Worm (Caenorhabditis elegans) whole organism, young adult: ENCODE data around the gene Y51H4A.24.
"Not testable (repeated sequence)": the region's sequence is repeated elsewhere in the genome, so short reads cannot be mapped to it uniquely, and the experiment has no call there.

Source experiments
- B0035.1 ChIP-seq: sonication (generic microtip); optimal IDR thresholded peaks from 2 replicates; lab custom pipeline; 2016; ENCODE audit warnings: missing genetic modification characterization, mild to moderate bottlenecking, missing compliant biosample characterization, missing genotype, missing genetic modification reagents
- B0336.3 ChIP-seq: fragments of 200-800 bp; sonication (Bioruptor generic); IDR thresholded peaks from 2 replicates; pipeline ENCODE4 v1.3.6; 2022; ENCODE audit warnings: missing genetic modification characterization, missing compliant biosample characterization
- C06A6.2 ChIP-seq: fragments of 200-800 bp; sonication (Bioruptor generic); conservative IDR thresholded peaks from 2 replicates; pipeline ENCODE4 v1.3.6; 2022; ENCODE audit warnings: missing genetic modification characterization, missing compliant biosample characterization
- F23B12.7 ChIP-seq: sonication (generic microtip); optimal IDR thresholded peaks from 2 replicates; lab custom pipeline; 2017; ENCODE audit warnings: missing genetic modification characterization, mild to moderate bottlenecking, missing compliant biosample characterization, antibody characterized with exemption, moderate library complexity; ENCODE audit not compliant: insufficient read depth
- F37B4.10 ChIP-seq: fragments of 200-800 bp; sonication (Bioruptor generic); IDR thresholded peaks from 2 replicates; pipeline ENCODE4 v1.3.6; 2022; ENCODE audit warnings: missing genetic modification characterization, missing compliant biosample characterization
- F57A8.1 ChIP-seq: fragments of 200-800 bp; sonication (Bioruptor generic); optimal IDR thresholded peaks from 2 replicates; lab custom pipeline; 2018; ENCODE audit warnings: mild to moderate bottlenecking, missing genetic modification characterization, moderate library complexity, missing compliant biosample characterization
- F57C9.4 ChIP-seq: sonication (generic microtip); optimal IDR thresholded peaks from 2 replicates; lab custom pipeline; 2017; ENCODE audit warnings: mild to moderate bottlenecking, missing genetic modification characterization, missing compliant biosample characterization
- Y53G8AR.9 ChIP-seq: fragments of 200-800 bp; sonication (Bioruptor generic); conservative IDR thresholded peaks from 2 replicates; pipeline ENCODE4 v1.3.6; 2022; ENCODE audit warnings: missing genetic modification reagents, missing genetic modification characterization, missing compliant biosample characterization
- Y95B8A.8 ChIP-seq: fragments of 200-800 bp; sonication (Bioruptor generic); IDR thresholded peaks from 2 replicates; pipeline ENCODE4 v1.3.6; 2022; ENCODE audit warnings: missing genetic modification reagents, missing genetic modification characterization, missing compliant biosample characterization
- aptf-2 ChIP-seq: fragments of 200-800 bp; sonication (Bioruptor generic); conservative IDR thresholded peaks from 2 replicates; pipeline ENCODE4 v1.3.6; 2022; ENCODE audit warnings: missing genetic modification reagents, missing genetic modification characterization, missing compliant biosample characterization
- attf-3 ChIP-seq: fragments of 200-800 bp; sonication (Bioruptor generic); conservative IDR thresholded peaks from 2 replicates; pipeline ENCODE4 v1.3.6; 2022; ENCODE audit warnings: missing genetic modification reagents, missing genetic modification characterization, missing compliant biosample characterization
- attf-6 ChIP-seq: fragments of 200-800 bp; sonication (Bioruptor generic); IDR thresholded peaks from 2 replicates; pipeline ENCODE4 v1.3.6; 2022; ENCODE audit warnings: missing genetic modification reagents, missing genetic modification characterization, missing compliant biosample characterization
- cebp-1 ChIP-seq, 2 experiments: fragments of 200-800 bp in 1 of 2; sonication (Bioruptor generic) in 1 of 2; sonication (generic microtip) in 1 of 2; IDR thresholded peaks in 1 of 2; optimal IDR thresholded peaks in 1 of 2; 2 replicates each; pipeline versions ENCODE4 v1.3.6 to Lab custom; 2017 to 2022; ENCODE audit warnings: missing compliant biosample characterization in 2 of 2, missing genetic modification characterization in 2 of 2, mild to moderate bottlenecking in 1 of 2, missing genetic modification reagents in 1 of 2, moderate library complexity in 1 of 2
- ceh-27 ChIP-seq: fragments of 200-800 bp; sonication (Bioruptor generic); optimal IDR thresholded peaks from 2 replicates; lab custom pipeline; 2018; ENCODE audit warnings: mild to moderate bottlenecking, missing genetic modification characterization, moderate library complexity, missing compliant biosample characterization
- dpff-1 ChIP-seq: sonication (generic microtip); optimal IDR thresholded peaks from 2 replicates; lab custom pipeline; 2017; ENCODE audit warnings: mild to moderate bottlenecking, missing genetic modification characterization, missing compliant biosample characterization
- egl-44 ChIP-seq: fragments of 200-800 bp; sonication (Bioruptor generic); IDR thresholded peaks from 2 replicates; pipeline ENCODE4 v1.3.6; 2022; ENCODE audit warnings: missing genetic modification reagents, missing genetic modification characterization, missing compliant biosample characterization
- ekl-4 ChIP-seq: fragments of 200-800 bp; sonication (Bioruptor generic); IDR thresholded peaks from 2 replicates; pipeline ENCODE4 v1.3.6; 2022; ENCODE audit warnings: missing genetic modification reagents, missing genetic modification characterization, missing compliant biosample characterization
- hmg-1.2 ChIP-seq: fragments of 200-800 bp; sonication (Bioruptor generic); IDR thresholded peaks from 2 replicates; pipeline ENCODE4 v1.3.6; 2022; ENCODE audit warnings: missing genetic modification reagents, missing genetic modification characterization, missing compliant biosample characterization
- hrde-1 ChIP-seq: sonication (generic microtip); optimal IDR thresholded peaks from 2 replicates; lab custom pipeline; 2016; ENCODE audit warnings: missing genetic modification characterization, mild to moderate bottlenecking, missing compliant biosample characterization, moderate library complexity, missing genotype, missing genetic modification reagents, borderline replicate concordance
- lin-40 ChIP-seq: sonication (generic microtip); optimal IDR thresholded peaks from 2 replicates; lab custom pipeline; 2016; ENCODE audit warnings: missing genetic modification characterization, mild to moderate bottlenecking, missing compliant biosample characterization, missing genotype, missing genetic modification reagents
- madf-10 ChIP-seq: sonication (generic microtip); optimal IDR thresholded peaks from 2 replicates; lab custom pipeline; 2016; ENCODE audit warnings: mild to moderate bottlenecking, missing genetic modification characterization, missing compliant biosample characterization
- mel-28 ChIP-seq: sonication (generic microtip); optimal IDR thresholded peaks from 2 replicates; lab custom pipeline; 2016; ENCODE audit warnings: borderline replicate concordance, mild to moderate bottlenecking, missing genetic modification characterization, missing compliant biosample characterization
- nfyb-1 ChIP-seq: fragments of 200-800 bp; sonication (Bioruptor generic); IDR thresholded peaks from 2 replicates; pipeline ENCODE4 v1.3.6; 2022; ENCODE audit warnings: missing genetic modification reagents, missing genetic modification characterization, missing compliant biosample characterization
- nhr-120 ChIP-seq: fragments of 200-800 bp; sonication (Bioruptor generic); IDR thresholded peaks from 2 replicates; pipeline ENCODE4 v1.3.6; 2022; ENCODE audit warnings: missing genetic modification characterization, missing compliant biosample characterization
- rcor-1 ChIP-seq: fragments of 200-800 bp; sonication (Bioruptor generic); IDR thresholded peaks from 2 replicates; pipeline ENCODE4 v1.3.6; 2022; ENCODE audit warnings: missing genetic modification reagents, missing genetic modification characterization, missing compliant biosample characterization
- repo-1 ChIP-seq: sonication (generic microtip); optimal IDR thresholded peaks from 2 replicates; lab custom pipeline; 2017; ENCODE audit warnings: mild to moderate bottlenecking, missing genetic modification characterization, missing compliant biosample characterization
- snpc-1.3 ChIP-seq: sonication (generic microtip); optimal IDR thresholded peaks from 2 replicates; lab custom pipeline; 2017; ENCODE audit warnings: missing genetic modification characterization, mild to moderate bottlenecking, missing compliant biosample characterization, antibody characterized with exemption, moderate library complexity, missing genotype, missing genetic modification reagents; ENCODE audit not compliant: insufficient read depth
- snpc-3.4 ChIP-seq: sonication (generic microtip); optimal IDR thresholded peaks from 2 replicates; lab custom pipeline; 2017; ENCODE audit warnings: missing genetic modification characterization, mild to moderate bottlenecking, missing compliant biosample characterization, antibody characterized with exemption, moderate library complexity, missing genotype, missing genetic modification reagents
- snpc-4 ChIP-seq, 5 experiments: fragments of 150-350 bp in 1 of 5; sonication (generic microtip) in 4 of 5; optimal IDR thresholded peaks; 2 replicates each; lab custom pipeline; 2014 to 2018; ENCODE audit warnings: missing genetic modification characterization in 5 of 5, missing biosample characterization in 3 of 5, antibody characterized with exemption in 2 of 5, mild to moderate bottlenecking in 2 of 5, missing compliant biosample characterization in 2 of 5, missing genotype in 2 of 5, moderate library complexity in 2 of 5, missing genetic modification reagents in 1 of 5
- tbp1 ChIP-seq: fragments of 200-800 bp; sonication (Bioruptor generic); optimal IDR thresholded peaks from 2 replicates; lab custom pipeline; 2018; ENCODE audit warnings: mild to moderate bottlenecking, missing genetic modification characterization, missing compliant biosample characterization
- unc-130 ChIP-seq: sonication (generic microtip); optimal IDR thresholded peaks from 2 replicates; lab custom pipeline; 2016; ENCODE audit warnings: missing genetic modification reagents, missing genetic modification characterization, missing compliant biosample characterization
- xnd-1 ChIP-seq: sonication (generic microtip); optimal IDR thresholded peaks from 2 replicates; lab custom pipeline; 2016; ENCODE audit warnings: missing genotype, missing genetic modification reagents, missing genetic modification characterization, missing compliant biosample characterization
- zim-3 ChIP-seq: sonication (generic microtip); optimal IDR thresholded peaks from 2 replicates; lab custom pipeline; 2017; ENCODE audit warnings: mild to moderate bottlenecking, missing genetic modification characterization, moderate library complexity, missing compliant biosample characterization
- ztf-18 ChIP-seq: sonication (generic microtip); optimal IDR thresholded peaks from 2 replicates; lab custom pipeline; 2016; ENCODE audit warnings: missing genotype, mild to moderate bottlenecking, missing genetic modification characterization, missing compliant biosample characterization
- ztf-22 ChIP-seq: fragments of 200-800 bp; sonication (Bioruptor generic); optimal IDR thresholded peaks from 2 replicates; lab custom pipeline; 2018; ENCODE audit warnings: mild to moderate bottlenecking, missing genetic modification characterization, moderate library complexity, missing compliant biosample characterization
- ztf-26 ChIP-seq: sonication (generic microtip); optimal IDR thresholded peaks from 2 replicates; lab custom pipeline; 2017; ENCODE audit warnings: missing genetic modification characterization, missing compliant biosample characterization

Y51H4A.24 gene

DNA sequence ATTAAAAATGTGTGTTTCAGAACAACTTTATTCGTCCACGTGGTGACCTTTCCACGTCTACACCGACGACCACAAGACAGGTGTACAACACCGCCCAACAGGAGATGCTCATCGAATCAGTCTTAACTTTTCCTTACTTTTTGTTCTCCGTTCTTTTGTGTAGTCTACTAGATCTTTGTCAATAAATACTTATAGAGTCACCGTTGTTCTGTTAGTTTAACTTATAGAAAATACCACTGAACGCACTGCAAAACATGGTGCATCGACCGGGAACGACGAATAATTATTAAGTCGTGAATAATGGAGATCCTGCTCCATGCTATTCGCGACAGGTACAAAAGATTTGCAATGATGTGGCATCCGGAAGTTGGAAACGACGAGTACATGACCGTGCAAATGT lies 18.1 kb downstream of the Y51H4A.24 start, which contains the start of gene Y51H4A.23:
TSS of gene Y51H4A.23 (plus strand) at position 301 of the 400 bp plus-strand sequence.
- not testable (repeated sequence) for TF ChIP-seq mel-28; lin-40 (tag; lab: Kevin White, UChicago); snpc-4 (GFP tag; optimal IDR thresholded peaks at IDR 0.05; lab: Kevin White, UChicago); snpc-4 (tag; optimal IDR thresholded peaks at IDR 0.05; lab: Kevin White, UChicago)

DNA sequence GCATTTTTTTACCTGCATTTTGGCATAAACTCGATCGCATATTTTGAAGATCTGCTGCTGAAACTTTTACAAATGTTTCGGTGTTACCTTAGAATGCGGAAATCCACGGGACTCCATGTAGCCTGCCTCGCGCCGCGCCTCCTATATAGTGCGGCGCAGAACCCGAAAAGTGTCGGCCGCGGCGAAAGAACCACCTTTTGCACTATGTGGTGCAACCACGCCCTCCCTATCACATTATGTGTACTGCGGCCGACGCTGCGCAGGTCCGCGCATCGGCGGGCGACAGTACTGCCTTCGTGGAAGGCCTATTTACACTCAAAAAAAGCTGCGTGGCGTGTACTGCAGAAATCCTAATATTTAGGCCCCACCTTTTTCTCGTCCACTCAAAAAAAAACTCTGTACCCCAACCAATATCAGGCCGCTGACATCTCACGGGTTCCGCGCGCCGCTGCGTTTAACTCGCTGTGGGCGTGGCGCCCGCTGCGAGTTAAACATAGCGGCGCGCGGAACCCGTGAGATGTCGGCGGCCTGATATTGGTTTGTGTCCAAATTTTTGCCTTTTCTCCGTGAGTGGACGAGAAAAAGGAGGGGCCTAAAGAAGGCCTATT lies 18.6 kb downstream of the Y51H4A.24 start:
- TF ChIP-seq attf-6 (GFP tag; lab: Robert Waterston, UW) = 0 out of 2 replicates have a peak, but pooled peaks have one; percentile 46
- TF ChIP-seq ztf-26 (tag; lab: Kevin White, UChicago) = no peak
- no peak for TF ChIP-seq snpc-4 (GFP tag; optimal IDR thresholded peaks at IDR 0.05; lab: Kevin White, UChicago)
- peak in 3 of 4 experiments; percentile 26 to 91 (median 59) for TF ChIP-seq snpc-4 (tag; optimal IDR thresholded peaks at IDR 0.05; lab: Kevin White, UChicago)
- TF ChIP-seq hrde-1 (tag; lab: Kevin White, UChicago) = no peak

DNA sequence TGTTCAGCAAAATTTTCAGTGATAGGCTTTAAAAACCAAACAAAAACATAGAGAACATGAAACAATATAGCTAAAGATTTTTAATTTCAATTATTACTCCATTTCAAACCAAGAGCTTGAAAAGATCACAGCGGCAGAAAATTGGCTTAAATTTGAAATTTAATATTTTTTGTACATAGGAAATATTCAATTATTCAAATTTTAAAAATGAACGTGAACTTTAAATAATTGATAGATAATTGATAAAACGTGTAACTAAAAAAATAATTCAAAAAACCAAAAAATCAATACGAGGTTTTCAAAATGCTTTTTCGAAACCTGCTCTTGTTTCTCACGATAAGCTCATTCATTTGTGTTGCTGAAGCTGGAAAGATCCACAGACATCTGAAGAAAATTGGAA lies 20.3 kb downstream of the Y51H4A.24 start, which contains the start of gene Y51H4A.22:
TSS of gene Y51H4A.22 (plus strand) at position 301 of the 400 bp plus-strand sequence.
- TF ChIP-seq snpc-3.4 (tag; lab: Kevin White, UChicago) (no peak), B0336.3 (GFP tag; lab: Robert Waterston, UW) (no peak), cebp-1 (GFP tag; IDR thresholded peaks at IDR 0.05; lab: Robert Waterston, UW) (no peak), cebp-1 (tag; optimal IDR thresholded peaks at IDR 0.05; lab: Kevin White, UChicago) (no peak), hmg-1.2 (GFP tag; lab: Robert Waterston, UW) (no peak), xnd-1 (tag; lab: Kevin White, UChicago) (no peak), B0035.1 (tag; lab: Kevin White, UChicago) (no peak), egl-44 (no peak), F57C9.4 (no peak), ekl-4 (no peak)
- TF ChIP-seq, all 124 proteins: peak for 0

DNA sequence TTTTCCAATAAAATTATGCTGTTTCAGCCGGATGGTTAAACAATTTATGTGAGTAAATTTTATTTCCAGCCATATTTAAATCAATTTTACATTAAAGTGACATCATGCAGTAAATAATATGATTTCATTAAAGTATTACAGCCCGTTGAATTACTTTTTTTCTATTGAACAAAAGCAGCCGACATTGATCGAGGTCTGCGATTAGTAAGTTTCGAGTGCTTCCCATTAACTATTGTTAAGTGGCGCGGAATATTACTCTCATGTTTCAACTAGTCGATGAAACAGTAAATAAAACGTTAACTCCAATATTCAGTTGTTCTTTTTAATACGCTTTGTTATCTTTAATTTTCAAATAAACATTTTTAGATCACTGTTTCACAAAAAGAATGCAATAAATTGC lies 22.0 kb downstream of the Y51H4A.24 start:
- TF ChIP-seq nfyb-1 (GFP tag; lab: Robert Waterston, UW) (no peak), C06A6.2 (GFP tag; lab: Robert Waterston, UW) (no peak), aptf-2 (GFP tag; lab: Robert Waterston, UW) (no peak), rcor-1 (GFP tag; lab: Robert Waterston, UW) (no peak), F57A8.1 (no peak), Y95B8A.8 (no peak), snpc-4 (GFP tag; optimal IDR thresholded peaks at IDR 0.05; lab: Kevin White, UChicago) (no peak), snpc-4 (tag; optimal IDR thresholded peaks at IDR 0.05; lab: Kevin White, UChicago) (peak in 3 of 4 experiments; percentile 27 to 72 (median 58)), attf-6 (GFP tag; lab: Robert Waterston, UW) (peak; percentile 75; the same call in 1 of the 2 replicates), tbp1 (GFP tag; lab: Kevin White, UChicago) (no peak), zim-3 (tag; lab: Kevin White, UChicago) (no peak), nhr-120 (no peak), dpff-1 (tag; lab: Kevin White, UChicago) (no peak), egl-44 (no peak), unc-130 (no peak), Y53G8AR.9 (no peak)
- TF ChIP-seq, all 124 proteins: peak for 2

DNA sequence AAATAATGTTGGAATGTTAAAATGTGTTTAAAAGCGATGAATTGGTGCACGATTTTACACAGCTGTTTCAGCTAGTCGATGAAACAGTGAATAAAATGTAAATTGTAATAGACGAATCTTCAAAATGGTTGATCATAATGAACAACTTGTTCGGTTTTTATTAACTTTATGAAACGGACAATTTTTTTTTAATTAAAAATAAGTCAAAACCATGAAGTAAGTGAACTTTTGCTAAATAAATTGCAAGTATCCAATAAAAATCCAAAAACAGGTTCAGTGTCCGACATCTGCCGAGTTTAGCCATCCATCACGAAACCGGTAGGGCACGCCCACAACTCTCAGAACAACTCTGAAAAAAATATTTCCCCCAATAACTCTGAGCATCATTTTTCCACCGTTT lies 30.4 kb downstream of the Y51H4A.24 start:
- TF ChIP-seq snpc-4 (GFP tag; optimal IDR thresholded peaks at IDR 0.05; lab: Kevin White, UChicago) (no peak), snpc-4 (tag; optimal IDR thresholded peaks at IDR 0.05; lab: Kevin White, UChicago) (peak in 2 of 4 experiments; percentile 71 to 77), F23B12.7 (tag; lab: Kevin White, UChicago) (no peak), F37B4.10 (GFP tag; lab: Robert Waterston, UW) (no peak), Y95B8A.8 (no peak), ztf-22 (GFP tag; lab: Kevin White, UChicago) (no peak), snpc-1.3 (no peak), ekl-4 (no peak), repo-1 (tag; lab: Kevin White, UChicago) (no peak), hrde-1 (tag; lab: Kevin White, UChicago) (no peak), ceh-27 (GFP tag; lab: Kevin White, UChicago) (no peak), ztf-18 (tag; lab: Kevin White, UChicago) (no peak), attf-3 (GFP tag; lab: Robert Waterston, UW) (no peak), madf-10 (tag; lab: Kevin White, UChicago) (no peak), attf-6 (GFP tag; lab: Robert Waterston, UW) (peak; percentile 80; the same call in 1 of the 2 replicates)
